Fruit fly (Drosophila melanogaster): ENCODE measurements around the gene CG7990.

CG7990 gene

DNA sequence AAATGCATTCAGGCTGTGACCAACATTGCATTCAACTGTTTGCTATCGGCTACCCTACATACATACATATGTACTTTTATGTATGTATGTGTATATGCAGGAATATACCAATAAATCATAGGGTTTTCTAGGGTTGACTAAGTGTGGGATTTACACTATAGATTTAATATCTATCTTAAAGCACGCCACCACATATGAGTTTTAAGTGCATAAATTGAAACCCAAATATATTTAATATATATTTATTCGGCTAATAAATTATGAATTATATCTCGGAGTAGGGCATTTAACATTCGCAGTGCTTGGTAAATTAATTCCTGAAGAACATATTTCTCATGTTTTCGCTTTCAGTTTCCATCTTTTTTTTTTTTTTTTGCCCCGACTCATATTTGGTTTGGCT, 41.8 kb downstream of the CG7990 start (continued):
- TF ChIP-seq dati (GFP tag; IDR thresholded peaks at IDR 0.05) (no peak), Ravus (GFP tag; IDR thresholded peaks at IDR 0.05) (no peak), usp (GFP tag; optimal IDR thresholded peaks at IDR 0.05) (no peak), CG7745 (tag; optimal IDR thresholded peaks at IDR 0.05) (no peak), dmrt11E (tag; optimal IDR thresholded peaks at IDR 0.05) (peak; percentile 62), CG16813 (GFP tag; IDR thresholded peaks at IDR 0.05; ENCODE audit: partially characterized antibody) (no peak), Gug (GFP tag; IDR thresholded peaks at IDR 0.05) (no peak), CG18262 (tag; optimal IDR thresholded peaks at IDR 0.05) (peak; percentile 51), CG32532 (GFP tag; IDR thresholded peaks at IDR 0.05) (no peak), CG5245 (GFP tag; optimal IDR thresholded peaks at IDR 0.05) (no peak), sens (GFP tag) (peak; percentile 69), CG12769 (tag; optimal IDR thresholded peaks at IDR 0.05) (no peak), tgo (GFP tag; IDR thresholded peaks at IDR 0.05) (no peak), CG12071 (GFP tag; optimal IDR thresholded peaks at IDR 0.05) (no peak), gfzf (GFP tag; optimal IDR thresholded peaks at IDR 0.05) (no peak), cwo (GFP tag; optimal IDR thresholded peaks at IDR 0.05) (no peak), CG17802 (tag; optimal IDR thresholded peaks at IDR 0.05) (no peak), amos (GFP tag; IDR thresholded peaks at IDR 0.05; ENCODE audit: partially characterized antibody) (no peak), Dbx (GFP tag; IDR thresholded peaks at IDR 0.05) (no peak), CG42726 (GFP tag; IDR thresholded peaks at IDR 0.05; ENCODE audit: partially characterized antibody) (no peak), her (GFP tag; optimal IDR thresholded peaks at IDR 0.05) (no peak), aop (GFP tag; IDR thresholded peaks at IDR 0.05) (no peak), CG2678 (tag; optimal IDR thresholded peaks at IDR 0.05) (peak; percentile 39), CG8944 (GFP tag; optimal IDR thresholded peaks at IDR 0.05) (no peak), twi (tag; optimal IDR thresholded peaks at IDR 0.05) (peak; percentile 22), cad (GFP tag; optimal IDR thresholded peaks at IDR 0.05) (no peak), Lhr (GFP tag; optimal IDR thresholded peaks at IDR 0.05) (peak; percentile 14), Poxn (GFP tag; IDR thresholded peaks at IDR 0.05) (no peak), CG15479 (GFP tag; optimal IDR thresholded peaks at IDR 0.05) (no peak), CG1832 (GFP tag; optimal IDR thresholded peaks at IDR 0.05) (no peak), H2.0 (GFP tag; IDR thresholded peaks at IDR 0.05) (0 out of 2 replicates have a peak, but pooled peaks have one; percentile 24), bsh (GFP tag; optimal IDR thresholded peaks at IDR 0.05) (peak; percentile 55 to 65), scrt (GFP tag; optimal IDR thresholded peaks at IDR 0.05) (no peak), odd (GFP tag; optimal IDR thresholded peaks at IDR 0.05) (no peak), hbn (GFP tag; IDR thresholded peaks at IDR 0.05; ENCODE audit: partially characterized antibody) (no peak), chinmo (GFP tag; IDR thresholded peaks at IDR 0.05; ENCODE audit: partially characterized antibody) (no peak), Sin3A (optimal IDR thresholded peaks at IDR 0.05) (no peak), gcm2 (GFP tag; optimal IDR thresholded peaks at IDR 0.05) (no peak), CG3847 (GFP tag; IDR thresholded peaks at IDR 0.05) (no peak), zfh1 (GFP tag; IDR thresholded peaks at IDR 0.05) (no peak), phol (tag; optimal IDR thresholded peaks at IDR 0.05) (peak; percentile 43), gcm (GFP tag; optimal IDR thresholded peaks at IDR 0.05) (peak; percentile 45), CG11398 (GFP tag; optimal IDR thresholded peaks at IDR 0.05) (no peak), CG6683 (GFP tag; optimal IDR thresholded peaks at IDR 0.05) (no peak), CG10979 (tag; optimal IDR thresholded peaks at IDR 0.05) (peak; percentile 59), Lpt (GFP tag; optimal IDR thresholded peaks at IDR 0.05) (no peak), D19A (tag; optimal IDR thresholded peaks at IDR 0.05) (peak; percentile 96), insv (GFP tag; optimal IDR thresholded peaks at IDR 0.05) (no peak), Taf1 (GFP tag; IDR thresholded peaks at IDR 0.05) (no peak), dan (GFP tag; IDR thresholded peaks at IDR 0.05) (no peak), crp (GFP tag; optimal IDR thresholded peaks at IDR 0.05) (no peak), tap (tag; optimal IDR thresholded peaks at IDR 0.05) (no peak)

All from whole organism, embryonic.